Worm (Caenorhabditis elegans) whole organism, late embryonic: ENCODE results near the gene F40G12.2.

ENCODE experiments used
- F13H6.1 ChIP-seq: sonication (generic microtip); optimal IDR thresholded peaks from 2 replicates; lab custom pipeline; 2016; ENCODE audit warnings: missing genetic modification characterization, missing compliant biosample characterization
- K02D7.2 ChIP-seq: sonication (generic microtip); optimal IDR thresholded peaks from 2 replicates; lab custom pipeline; 2017; ENCODE audit warnings: mild to moderate bottlenecking, missing genetic modification characterization, missing compliant biosample characterization
- T23F11.4 ChIP-seq: fragments of 200-800 bp; sonication (Bioruptor generic); optimal IDR thresholded peaks from 2 replicates; lab custom pipeline; 2018; ENCODE audit warnings: mild to moderate bottlenecking, missing genetic modification characterization, missing compliant biosample characterization
- ama-1 ChIP-seq: fragments of 150-350 bp; optimal IDR thresholded peaks from 2 replicates; lab custom pipeline; 2014
- ceh-14 ChIP-seq: sonication (generic microtip); optimal IDR thresholded peaks from 2 replicates; lab custom pipeline; 2016; ENCODE audit warnings: missing genotype, missing genetic modification characterization, missing compliant biosample characterization
- ceh-30 ChIP-seq: fragments of 150-350 bp; optimal IDR thresholded peaks from 2 replicates; lab custom pipeline; 2014; ENCODE audit warnings: missing biosample characterization, missing genetic modification characterization
- ceh-31 ChIP-seq: sonication (generic microtip); optimal IDR thresholded peaks from 2 replicates; lab custom pipeline; 2016; ENCODE audit warnings: missing genetic modification characterization, missing compliant biosample characterization
- ceh-34 ChIP-seq: sonication (generic microtip); optimal IDR thresholded peaks from 2 replicates; lab custom pipeline; 2016; ENCODE audit warnings: mild to moderate bottlenecking, missing genetic modification characterization, missing compliant biosample characterization
- ceh-48 ChIP-seq: sonication (generic microtip); optimal IDR thresholded peaks from 2 replicates; lab custom pipeline; 2016; ENCODE audit warnings: missing genetic modification characterization, inconsistent platforms, missing compliant biosample characterization
- ceh-9 ChIP-seq: sonication (generic microtip); optimal IDR thresholded peaks from 2 replicates; lab custom pipeline; 2016; ENCODE audit warnings: mild to moderate bottlenecking, missing genetic modification characterization, inconsistent platforms, missing compliant biosample characterization
- che-1 ChIP-seq: sonication (generic microtip); optimal IDR thresholded peaks from 2 replicates; lab custom pipeline; 2016; ENCODE audit warnings: mild to moderate bottlenecking, missing genetic modification characterization, missing compliant biosample characterization
- dmd-4 ChIP-seq: sonication (generic microtip); optimal IDR thresholded peaks from 2 replicates; lab custom pipeline; 2016; ENCODE audit warnings: borderline replicate concordance, missing genetic modification characterization, missing compliant biosample characterization
- dve-1 ChIP-seq: sonication (generic microtip); optimal IDR thresholded peaks from 2 replicates; lab custom pipeline; 2017; ENCODE audit warnings: antibody characterized with exemption, mild to moderate bottlenecking, missing genetic modification characterization, missing compliant biosample characterization
- ets-4 ChIP-seq: sonication (generic microtip); optimal IDR thresholded peaks from 2 replicates; lab custom pipeline; 2016; ENCODE audit warnings: missing genetic modification characterization, missing compliant biosample characterization
- eyg-1 ChIP-seq: sonication (generic microtip); optimal IDR thresholded peaks from 2 replicates; lab custom pipeline; 2016; ENCODE audit warnings: missing genotype, missing genetic modification characterization, missing compliant biosample characterization
- gmeb-2 ChIP-seq: sonication (generic microtip); optimal IDR thresholded peaks from 2 replicates; lab custom pipeline; 2016; ENCODE audit warnings: missing genetic modification characterization, inconsistent platforms, missing compliant biosample characterization
- hlh-15 ChIP-seq: sonication (generic microtip); optimal IDR thresholded peaks from 2 replicates; lab custom pipeline; 2016; ENCODE audit warnings: missing genetic modification characterization, missing compliant biosample characterization
- hlh-30 ChIP-seq: sonication (generic microtip); optimal IDR thresholded peaks from 2 replicates; lab custom pipeline; 2017; ENCODE audit warnings: antibody characterized with exemption, missing genetic modification characterization, missing compliant biosample characterization; ENCODE audit not compliant: insufficient read depth
- hlh-6 ChIP-seq: sonication (generic microtip); optimal IDR thresholded peaks from 2 replicates; lab custom pipeline; 2016; ENCODE audit warnings: missing genotype, missing genetic modification characterization, missing compliant biosample characterization
- hlh-8 ChIP-seq: sonication (generic microtip); optimal IDR thresholded peaks from 2 replicates; lab custom pipeline; 2016; ENCODE audit warnings: missing genotype, missing genetic modification characterization, missing compliant biosample characterization
- madf-2 ChIP-seq: sonication (generic microtip); optimal IDR thresholded peaks from 2 replicates; lab custom pipeline; 2017; ENCODE audit warnings: missing genetic modification characterization, missing compliant biosample characterization
- nfya-1 ChIP-seq: sonication (generic microtip); optimal IDR thresholded peaks from 2 replicates; lab custom pipeline; 2017; ENCODE audit warnings: missing genetic modification characterization, mild to moderate bottlenecking, missing compliant biosample characterization, antibody characterized with exemption, moderate library complexity
- npax-4 ChIP-seq: sonication (generic microtip); optimal IDR thresholded peaks from 2 replicates; lab custom pipeline; 2016; ENCODE audit warnings: missing genetic modification characterization, missing compliant biosample characterization
- odd-2 ChIP-seq: sonication (generic microtip); optimal IDR thresholded peaks from 2 replicates; lab custom pipeline; 2017; ENCODE audit warnings: antibody characterized with exemption, mild to moderate bottlenecking, missing genetic modification characterization, missing compliant biosample characterization
- pag-3 ChIP-seq: sonication (generic microtip); optimal IDR thresholded peaks from 2 replicates; lab custom pipeline; 2016; ENCODE audit warnings: missing compliant biosample characterization, missing genetic modification characterization, borderline replicate concordance
- pat-9 ChIP-seq: fragments of 200-800 bp; sonication (Bioruptor generic); optimal IDR thresholded peaks from 2 replicates; lab custom pipeline; 2018; ENCODE audit warnings: mild to moderate bottlenecking, missing genetic modification characterization, moderate library complexity, missing compliant biosample characterization
- pqm-1 ChIP-seq: sonication (generic microtip); optimal IDR thresholded peaks from 2 replicates; lab custom pipeline; 2016; ENCODE audit warnings: missing genetic modification characterization, missing compliant biosample characterization
- rnt-1 ChIP-seq: sonication (generic microtip); optimal IDR thresholded peaks from 2 replicates; lab custom pipeline; 2016; ENCODE audit warnings: missing genetic modification characterization, missing compliant biosample characterization
- sdc-2 ChIP-seq: sonication (generic microtip); optimal IDR thresholded peaks from 2 replicates; lab custom pipeline; 2016; ENCODE audit warnings: missing genotype, missing genetic modification characterization, missing compliant biosample characterization
- sox-4 ChIP-seq: sonication (generic microtip); optimal IDR thresholded peaks from 2 replicates; lab custom pipeline; 2017; ENCODE audit warnings: mild to moderate bottlenecking, missing genetic modification characterization, inconsistent platforms, missing compliant biosample characterization
- tbx-2 ChIP-seq: sonication (generic microtip); optimal IDR thresholded peaks from 2 replicates; lab custom pipeline; 2016; ENCODE audit warnings: missing genetic modification characterization, missing compliant biosample characterization
- ttx-3 ChIP-seq: sonication (generic microtip); optimal IDR thresholded peaks from 2 replicates; lab custom pipeline; 2016; ENCODE audit warnings: missing genetic modification reagents, missing genetic modification characterization, missing compliant biosample characterization
- unc-3 ChIP-seq, 2 experiments: fragments of 200-800 bp in 1 of 2; sonication (Bioruptor generic) in 1 of 2; sonication (generic microtip) in 1 of 2; conservative IDR thresholded peaks in 1 of 2; optimal IDR thresholded peaks in 1 of 2; 2 replicates each; pipeline versions ENCODE4 v1.3.6 to Lab custom; 2016 to 2022; ENCODE audit warnings: missing compliant biosample characterization in 2 of 2, missing genetic modification characterization in 2 of 2, missing genetic modification reagents in 1 of 2
- unc-55 ChIP-seq: sonication (generic microtip); optimal IDR thresholded peaks from 2 replicates; lab custom pipeline; 2017; ENCODE audit warnings: missing biosample characterization, missing genetic modification reagents, missing genetic modification characterization
- unc-86 ChIP-seq: sonication (generic microtip); optimal IDR thresholded peaks from 2 replicates; lab custom pipeline; 2016; ENCODE audit warnings: missing genetic modification characterization, missing compliant biosample characterization

Gene F40G12.2

ce11 chrV:14289363-14289762 is 28.6 kb upstream of the F40G12.2 start, which contains the start of gene F14D7.1:
Gene F14D7.1, minus strand, starts transcription at chrV:14289463.
- no peak for TF ChIP-seq ceh-34 (tag; lab: Kevin White, UChicago)
- TF ChIP-seq nfya-1 (tag; lab: Kevin White, UChicago): no peak
- no peak for TF ChIP-seq ets-4
- TF ChIP-seq tbx-2 (tag; lab: Kevin White, UChicago): no peak

- TF ChIP-seq T23F11.4 (GFP tag; lab: Kevin White, UChicago): no peak
- TF ChIP-seq unc-86 (tag; lab: Kevin White, UChicago): no peak
- TF ChIP-seq gmeb-2 (tag; lab: Kevin White, UChicago): no peak
- TF ChIP-seq eyg-1 (tag; lab: Kevin White, UChicago): no peak
- TF ChIP-seq unc-3 (GFP tag; conservative IDR thresholded peaks at IDR 0.05; lab: Robert Waterston, UW): no peak
- no peak for TF ChIP-seq unc-3 (tag; optimal IDR thresholded peaks at IDR 0.05; lab: Kevin White, UChicago)
- TF ChIP-seq madf-2: no peak
- no peak for TF ChIP-seq K02D7.2 (tag; lab: Kevin White, UChicago)
Observed at ce11 chrV:14285803-14286202, 25.1 kb upstream of the F40G12.2 start, which contains the start of gene F40G12.11. Gene F40G12.11, plus strand, starts transcription at chrV:14286171.

ce11 chrV:14283241-14283640 is 22.5 kb upstream of the F40G12.2 start, which contains the start of gene F40G12.10:
Gene F40G12.10, plus strand, starts transcription at chrV:14283541.
- TF ChIP-seq pag-3 (tag; lab: Kevin White, UChicago) (no peak), dmd-4 (no peak), che-1 (no peak), eyg-1 (tag; lab: Kevin White, UChicago) (no peak), hlh-30 (no peak), ttx-3 (no peak), ets-4 (no peak)

- TF ChIP-seq K02D7.2 (tag; lab: Kevin White, UChicago) (no peak), odd-2 (tag; lab: Kevin White, UChicago) (no peak), pat-9 (no peak), ceh-48 (tag; lab: Kevin White, UChicago) (no peak), ama-1 (lab: Kevin White, UChicago) (no peak), gmeb-2 (tag; lab: Kevin White, UChicago) (no peak), ceh-14 (no peak), sox-4 (tag; lab: Kevin White, UChicago) (no peak), hlh-15 (tag; lab: Kevin White, UChicago) (no peak)
Observed at ce11 chrV:14282222-14282709, 21.5 kb upstream of the F40G12.2 start, which contains the start of the genes srt-74 and F40G12.9. Gene srt-74, minus strand, starts transcription at chrV:14282322. Gene F40G12.9, plus strand, starts transcription at chrV:14282659.

- TF ChIP-seq ceh-30 (tag; lab: Kevin White, UChicago) (no peak), unc-55 (GFP tag; lab: Kevin White, UChicago) (no peak), hlh-8 (tag; lab: Kevin White, UChicago) (no peak), ceh-31 (tag; lab: Kevin White, UChicago) (no peak), hlh-15 (tag; lab: Kevin White, UChicago) (no peak), K02D7.2 (tag; lab: Kevin White, UChicago) (no peak), madf-2 (no peak), ceh-9 (tag; lab: Kevin White, UChicago) (no peak), npax-4 (tag; lab: Kevin White, UChicago) (no peak), hlh-6 (tag; lab: Kevin White, UChicago) (no peak), pqm-1 (tag; lab: Kevin White, UChicago) (no peak), dve-1 (no peak), che-1 (no peak), rnt-1 (tag; lab: Kevin White, UChicago) (no peak), sdc-2 (tag; lab: Kevin White, UChicago) (no peak), F13H6.1 (no peak), dmd-4 (no peak)
Observed at ce11 chrV:14279777-14280176, 19.0 kb upstream of the F40G12.2 start, which contains the start of gene srt-33. Gene srt-33, minus strand, starts transcription at chrV:14279877.
